Fruit fly (Drosophila melanogaster): ENCODE results near the gene Dad.

Gene Dad

dm6 chr3R:17048867-17049266, 4.9 kb upstream of the Dad start:
- no peak for TF ChIP-seq noc (tag; optimal IDR thresholded peaks at IDR 0.05)

dm6 chr3R:17052465-17053149, 1.2 kb upstream of the Dad start:
- TF ChIP-seq noc (tag; optimal IDR thresholded peaks at IDR 0.05), result no peak

DNA sequence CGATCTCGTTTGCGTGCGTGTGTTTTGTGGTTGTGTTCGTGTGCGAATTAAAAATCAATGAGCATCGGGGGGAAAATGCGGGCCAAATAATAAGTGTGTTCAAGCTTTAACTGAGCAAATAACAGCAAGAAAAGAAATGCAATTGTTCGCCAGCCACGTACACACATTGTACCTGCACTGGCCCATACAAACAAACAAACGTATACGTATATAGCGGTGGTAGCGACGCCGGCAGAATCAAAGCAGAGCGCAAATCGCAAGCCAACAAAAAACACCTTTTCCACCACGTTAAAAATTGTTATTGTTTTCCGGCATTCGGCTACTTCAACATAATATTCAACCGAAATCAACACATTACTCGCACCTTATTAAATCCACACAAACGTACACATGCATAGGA, 721 bp downstream of the Dad start:
- no peak for TF ChIP-seq noc (tag; optimal IDR thresholded peaks at IDR 0.05)

- peak; percentile 88 for TF ChIP-seq noc (tag; optimal IDR thresholded peaks at IDR 0.05)
Observed at dm6 chr3R:17056183-17056904, 2.5 kb downstream of the Dad start.

- no peak for TF ChIP-seq noc (tag; optimal IDR thresholded peaks at IDR 0.05)
Observed at dm6 chr3R:17056905-17057251, 3.1 kb downstream of the Dad start.

dm6 chr3R:17059100-17059810, 5.4 kb downstream of the Dad start:
- TF ChIP-seq noc (tag; optimal IDR thresholded peaks at IDR 0.05), result no peak

- no peak for TF ChIP-seq noc (tag; optimal IDR thresholded peaks at IDR 0.05)
Observed at dm6 chr3R:17059811-17060169, 6.0 kb downstream of the Dad start.

- TF ChIP-seq noc (tag; optimal IDR thresholded peaks at IDR 0.05), result peak; percentile 71
Observed at dm6 chr3R:17060244-17060664, 6.4 kb downstream of the Dad start.

dm6 chr3R:17060809-17061394, 7.1 kb downstream of the Dad start:
- no peak for TF ChIP-seq noc (tag; optimal IDR thresholded peaks at IDR 0.05)

- no peak for TF ChIP-seq noc (tag; optimal IDR thresholded peaks at IDR 0.05)
Observed at dm6 chr3R:17061736-17062371, 8.0 kb downstream of the Dad start.

dm6 chr3R:17062705-17063104, 8.9 kb downstream of the Dad start:
- TF ChIP-seq noc (tag; optimal IDR thresholded peaks at IDR 0.05), result no peak

- peak; percentile 17 for TF ChIP-seq noc (tag; optimal IDR thresholded peaks at IDR 0.05)
Observed at dm6 chr3R:17063763-17064162, 10.0 kb downstream of the Dad start.

DNA sequence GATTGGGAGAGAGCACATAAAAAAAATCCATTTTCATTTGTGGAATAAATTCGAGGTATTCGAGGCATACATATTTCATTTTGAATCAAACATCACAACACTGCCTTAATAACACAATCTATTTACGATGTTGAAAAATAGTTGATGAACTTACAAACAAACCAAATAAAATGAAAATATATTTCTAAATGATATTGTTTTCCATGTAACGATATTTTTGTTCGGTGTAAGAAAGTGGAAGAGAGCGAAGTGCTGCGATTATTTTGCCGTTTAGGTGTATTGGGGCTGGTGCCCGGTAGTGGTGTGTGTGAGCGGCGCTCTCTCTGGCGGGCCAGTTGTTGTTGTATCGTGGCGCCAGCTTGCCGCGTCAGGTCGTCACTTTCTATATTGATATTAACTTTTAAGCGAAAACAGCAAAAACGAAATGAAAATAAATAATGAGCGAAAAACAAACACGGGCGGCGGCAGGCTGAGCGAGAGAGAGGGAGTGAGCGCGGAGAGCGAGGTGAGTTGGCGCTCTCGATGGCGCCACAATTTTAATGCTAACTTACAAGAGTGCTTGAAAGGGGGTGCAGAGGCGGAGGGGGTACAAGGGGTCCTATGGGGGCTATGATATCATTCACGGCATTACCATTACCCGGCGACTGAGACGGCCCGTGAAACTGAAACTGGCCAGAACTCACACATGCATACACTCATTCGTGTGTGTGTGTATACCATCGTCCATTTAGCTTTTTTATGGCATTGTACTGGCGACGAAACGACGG, 11.4 kb downstream of the Dad start:
- TF ChIP-seq noc (tag; optimal IDR thresholded peaks at IDR 0.05), result peak; percentile 98

dm6 chr3R:17066077-17066476, 12.3 kb downstream of the Dad start:
- no peak for TF ChIP-seq noc (tag; optimal IDR thresholded peaks at IDR 0.05)

DNA sequence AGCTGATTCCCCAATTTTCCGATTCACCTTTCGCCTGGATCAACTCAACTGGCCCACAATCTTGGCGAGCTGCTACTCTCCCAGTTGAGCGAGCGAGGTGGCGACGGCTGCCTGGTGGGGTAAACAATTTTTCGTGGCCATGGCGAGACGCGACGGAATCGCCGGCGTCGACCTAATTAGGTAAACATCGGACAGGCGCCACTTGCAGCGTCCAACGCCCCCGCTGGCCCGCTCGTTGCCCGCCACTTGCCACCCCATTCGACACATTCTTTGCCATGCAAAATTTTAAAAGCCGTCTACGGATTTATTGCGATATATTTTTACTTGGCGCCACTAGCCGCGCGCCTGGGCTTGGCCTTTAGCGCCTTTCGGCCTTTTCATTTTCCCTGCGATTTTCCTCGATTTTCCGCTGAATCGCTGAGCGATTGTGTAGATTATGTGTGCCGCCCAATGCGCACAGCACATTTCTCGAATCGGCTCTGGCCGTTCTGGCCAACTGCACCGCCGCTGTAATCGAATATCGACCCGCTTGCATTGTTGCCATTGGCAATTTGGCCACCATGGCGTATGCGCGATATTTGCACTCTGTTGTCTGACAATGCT, 13.1 kb downstream of the Dad start:
- TF ChIP-seq noc (tag; optimal IDR thresholded peaks at IDR 0.05), result no peak
